Fruit fly (Drosophila melanogaster) whole organism, wandering third instar larva: Measurements from ENCODE around the gene Ir7d.
A peak's percentile ranks its signal among the peaks of the same experiment; 100 is the strongest.

Experiments used
- Abd-B ChIP-seq: fragments of >200 bp; optimal IDR thresholded peaks from 2 replicates; lab custom pipeline; 2017; ENCODE audit warnings: missing biosample characterization, missing genetic modification characterization
- CG32264 ChIP-seq: fragments of 200-800 bp; sonication (Bioruptor generic); optimal IDR thresholded peaks from 2 replicates; lab custom pipeline; 2016; ENCODE audit warnings: missing biosample characterization, missing genetic modification characterization
- CG9705 ChIP-seq: fragments of 200-800 bp; sonication (Bioruptor generic); optimal IDR thresholded peaks from 2 replicates; lab custom pipeline; 2018; ENCODE audit warnings: missing biosample characterization, mild to moderate bottlenecking, missing genetic modification characterization
- CrebA ChIP-seq: fragments of 200-800 bp; sonication (Bioruptor generic); optimal IDR thresholded peaks from 2 replicates; lab custom pipeline; 2016; ENCODE audit warnings: missing biosample characterization, mild to moderate bottlenecking, missing genetic modification characterization, borderline replicate concordance
- Dfd ChIP-seq: fragments of >200 bp; optimal IDR thresholded peaks from 2 replicates; lab custom pipeline; 2017; ENCODE audit warnings: missing biosample characterization, missing genetic modification characterization
- Dif ChIP-seq: fragments of 200-275, 200-300 bp; sonication (Bioruptor generic); optimal IDR thresholded peaks from 2 replicates; lab custom pipeline; 2018; ENCODE audit warnings: missing biosample characterization, missing genetic modification characterization; ENCODE audit not compliant: partially characterized antibody
- GATAd ChIP-seq: sonication (Bioruptor generic); optimal IDR thresholded peaks from 2 replicates; lab custom pipeline; 2016; ENCODE audit warnings: missing biosample characterization, missing genetic modification characterization
- HLH106 ChIP-seq: fragments of 200-800 bp; optimal IDR thresholded peaks from 3 replicates; lab custom pipeline; 2019; ENCODE audit warnings: missing biosample characterization, mild to moderate bottlenecking, missing genetic modification characterization, moderate library complexity
- Hnf4 ChIP-seq: fragments of 200-800 bp; sonication (Bioruptor generic); optimal IDR thresholded peaks from 2 replicates; lab custom pipeline; 2016; ENCODE audit warnings: missing biosample characterization, mild to moderate bottlenecking, missing genetic modification characterization
- Hr78 ChIP-seq: fragments of >200 bp; optimal IDR thresholded peaks from 2 replicates; lab custom pipeline; 2017; ENCODE audit warnings: missing biosample characterization, missing genetic modification characterization
- Hr83 ChIP-seq: fragments of 200-300 bp; sonication (Bioruptor generic); optimal IDR thresholded peaks from 2 replicates; lab custom pipeline; 2016; ENCODE audit warnings: missing biosample characterization, mild to moderate bottlenecking, missing genetic modification characterization, moderate library complexity; ENCODE audit not compliant: poor library complexity, severe bottlenecking
- Jra ChIP-seq: sonication (Bioruptor generic); optimal IDR thresholded peaks from 2 replicates; lab custom pipeline; 2016; ENCODE audit warnings: missing biosample characterization, missing genetic modification characterization
- Mio ChIP-seq: sonication (Bioruptor generic); optimal IDR thresholded peaks from 2 replicates; lab custom pipeline; 2016; ENCODE audit warnings: missing biosample characterization, missing genetic modification characterization
- Myc ChIP-seq: fragments of >200 bp; optimal IDR thresholded peaks from 2 replicates; lab custom pipeline; 2017
- N ChIP-seq: fragments of >200 bp; optimal IDR thresholded peaks from 2 replicates; lab custom pipeline; 2018; ENCODE audit warnings: missing biosample characterization, missing external identifiers, missing genetic modification characterization
- OdsH ChIP-seq: fragments of 200-800 bp; sonication (Bioruptor generic); optimal IDR thresholded peaks from 2 replicates; lab custom pipeline; 2016; ENCODE audit warnings: missing biosample characterization, mild to moderate bottlenecking, missing genetic modification characterization
- Rel ChIP-seq, 2 experiments: fragments of 200-800 bp; sonication (Bioruptor generic) in 1 of 2; optimal IDR thresholded peaks; 2 replicates in 1 of 2; 3 replicates in 1 of 2; lab custom pipeline; 2016 to 2019; ENCODE audit warnings: mild to moderate bottlenecking in 2 of 2, missing biosample characterization in 2 of 2, missing genetic modification characterization in 2 of 2, moderate library complexity in 1 of 2
- Sp1 ChIP-seq: fragments of 200-800 bp; sonication (Bioruptor generic); optimal IDR thresholded peaks from 3 replicates; lab custom pipeline; 2019; ENCODE audit warnings: missing biosample characterization, mild to moderate bottlenecking, missing genetic modification characterization, moderate library complexity
- Vsx2 ChIP-seq: fragments of 200-300, 225-300 bp; sonication (Bioruptor generic); optimal IDR thresholded peaks from 2 replicates; lab custom pipeline; 2018; ENCODE audit warnings: missing biosample characterization, missing genetic modification characterization; ENCODE audit not compliant: partially characterized antibody
- br ChIP-seq: fragments of 200-800 bp; sonication (Bioruptor generic); optimal IDR thresholded peaks from 2 replicates; lab custom pipeline; 2016; ENCODE audit warnings: missing biosample characterization, missing genetic modification characterization
- brk ChIP-seq: fragments of 200-800 bp; sonication (Bioruptor generic); optimal IDR thresholded peaks from 2 replicates; lab custom pipeline; 2016; ENCODE audit warnings: missing biosample characterization, mild to moderate bottlenecking, missing genetic modification characterization
- dl ChIP-seq, 2 experiments: fragments of 175-275, 200-275 bp in 1 of 2; fragments of 200-275 bp in 1 of 2; sonication (Bioruptor generic); optimal IDR thresholded peaks; lab custom pipeline; 2018; ENCODE audit warnings: mild to moderate bottlenecking in 2 of 2, missing biosample characterization in 2 of 2, missing genetic modification characterization in 2 of 2, moderate library complexity in 2 of 2; ENCODE audit not compliant: partially characterized antibody in 2 of 2, insufficient read depth in 1 of 2
- dmrt93B ChIP-seq: fragments of 200-800 bp; sonication (Bioruptor generic); optimal IDR thresholded peaks from 2 replicates; lab custom pipeline; 2018; ENCODE audit warnings: missing biosample characterization, mild to moderate bottlenecking, missing genetic modification characterization
- dsf ChIP-seq: sonication (Bioruptor generic); optimal IDR thresholded peaks from 2 replicates; lab custom pipeline; 2016; ENCODE audit warnings: missing biosample characterization, missing genetic modification characterization, borderline replicate concordance
- ey ChIP-seq: fragments of 200-800 bp; sonication (Bioruptor generic); optimal IDR thresholded peaks from 2 replicates; lab custom pipeline; 2016; ENCODE audit warnings: missing biosample characterization, missing genetic modification characterization
- foxo ChIP-seq, 2 experiments: fragments of 200-800 bp; sonication (Bioruptor generic); optimal IDR thresholded peaks; 2 replicates in 1 of 2; 3 replicates in 1 of 2; lab custom pipeline; 2016 to 2017; ENCODE audit warnings: missing biosample characterization in 2 of 2, missing genetic modification characterization in 2 of 2
- fru ChIP-seq: fragments of 200-800 bp; sonication (Bioruptor generic); optimal IDR thresholded peaks from 3 replicates; lab custom pipeline; 2016; ENCODE audit warnings: missing biosample characterization, mild to moderate bottlenecking, missing genetic modification characterization
- h ChIP-seq: fragments of 200-800 bp; sonication (Bioruptor generic); optimal IDR thresholded peaks from 3 replicates; lab custom pipeline; 2016; ENCODE audit warnings: missing biosample characterization, mild to moderate bottlenecking, missing genetic modification characterization
- jim ChIP-seq: fragments of 175-275, 200-325 bp; sonication (Bioruptor generic); optimal IDR thresholded peaks from 2 replicates; lab custom pipeline; 2016; ENCODE audit warnings: missing biosample characterization, mild to moderate bottlenecking, missing genetic modification characterization
- lola ChIP-seq: fragments of >200 bp; optimal IDR thresholded peaks from 2 replicates; lab custom pipeline; 2017; ENCODE audit warnings: missing biosample characterization, missing genetic modification characterization
- pan ChIP-seq: fragments of >200 bp; optimal IDR thresholded peaks from 2 replicates; lab custom pipeline; 2017
- psq ChIP-seq: fragments of 200-800 bp; sonication (Bioruptor generic); optimal IDR thresholded peaks from 3 replicates; lab custom pipeline; 2017; ENCODE audit warnings: missing biosample characterization, mild to moderate bottlenecking, missing genetic modification characterization, moderate library complexity
- rgr ChIP-seq: fragments of 200-800 bp; sonication (Bioruptor generic); optimal IDR thresholded peaks from 3 replicates; lab custom pipeline; 2016; ENCODE audit warnings: missing biosample characterization, mild to moderate bottlenecking, missing genetic modification characterization
- sage ChIP-seq: fragments of 200-800 bp; sonication (Bioruptor generic); optimal IDR thresholded peaks from 2 replicates; lab custom pipeline; 2016; ENCODE audit warnings: missing biosample characterization, mild to moderate bottlenecking, missing genetic modification characterization
- sv ChIP-seq: fragments of 200-800 bp; sonication (Bioruptor generic); optimal IDR thresholded peaks from 3 replicates; lab custom pipeline; 2016; ENCODE audit warnings: missing biosample characterization, missing genetic modification characterization
- tai ChIP-seq: sonication (Bioruptor generic); optimal IDR thresholded peaks from 2 replicates; lab custom pipeline; 2016; ENCODE audit warnings: missing biosample characterization, missing genetic modification characterization
- usp ChIP-seq: fragments of >200 bp; optimal IDR thresholded peaks from 2 replicates; lab custom pipeline; 2017; ENCODE audit warnings: missing biosample characterization, missing genetic modification characterization
- woc ChIP-seq: sonication (Bioruptor generic); optimal IDR thresholded peaks from 2 replicates; lab custom pipeline; 2016; ENCODE audit warnings: missing biosample characterization, mild to moderate bottlenecking, missing genetic modification characterization

The Ir7d gene

dm6 chrX:7901153-7902038 is 22.8 kb upstream of the Ir7d start, which contains the start of the genes RpS6 and bys:
TSS of gene RpS6 (minus strand) at chrX:7901331.
TSS of gene bys (plus strand) at chrX:7901880.
- TF ChIP-seq Vsx2 (GFP tag; lab: Kevin White, UChicago) (no peak), psq (GFP tag; lab: Kevin White, UChicago) (peak; percentile 31), h (GFP tag; lab: Kevin White, UChicago) (peak; percentile 38), Jra (GFP tag; lab: Kevin White, UChicago) (peak; percentile 10), HLH106 (tag; lab: Kevin White, UChicago) (peak; percentile 43), ey (peak; percentile 7), OdsH (GFP tag; lab: Kevin White, UChicago) (peak; percentile 19), GATAd (GFP tag; lab: Kevin White, UChicago) (peak; percentile 33), sv (GFP tag; lab: Kevin White, UChicago) (peak; percentile 39), Rel (GFP tag; optimal IDR thresholded peaks at IDR 0.05; lab: Kevin White, UChicago) (no peak), Rel (tag; optimal IDR thresholded peaks at IDR 0.05; lab: Kevin White, UChicago) (no peak), dmrt93B (GFP tag; lab: Kevin White, UChicago) (peak; percentile 40), Hr83 (GFP tag; lab: Kevin White, UChicago) (peak; percentile 93), woc (GFP tag; lab: Kevin White, UChicago) (peak; percentile 63), Mio (no peak), tai (GFP tag; lab: Kevin White, UChicago) (no peak), Hr78 (no peak), CG32264 (GFP tag; lab: Kevin White, UChicago) (no peak), Myc (lab: Kevin White, UChicago) (peak; percentile 47), fru (peak; percentile 19), Sp1 (GFP tag; lab: Kevin White, UChicago) (peak; percentile 64), usp (GFP tag; lab: Kevin White, UChicago) (no peak), CrebA (GFP tag; lab: Kevin White, UChicago) (no peak), br (GFP tag; lab: Kevin White, UChicago) (peak; percentile 48), N (GFP tag; lab: Kevin White, UChicago) (no peak), dsf (GFP tag; lab: Kevin White, UChicago) (peak; percentile 44), dl (GFP tag; optimal IDR thresholded peaks at IDR 0.05; lab: Kevin White, UChicago; ENCODE audit: insufficient read depth in 1 of 2, partially characterized antibody in 2 of 2) (peak in 1 of 2 experiments; percentile 6), foxo (GFP tag; optimal IDR thresholded peaks at IDR 0.05; lab: Kevin White, UChicago) (peak in 1 of 2 experiments; percentile 43), jim (GFP tag; lab: Kevin White, UChicago) (peak; percentile 57), lola (no peak), CG9705 (GFP tag; lab: Kevin White, UChicago) (peak; percentile 19), brk (peak; percentile 45), rgr (GFP tag; lab: Kevin White, UChicago) (peak; percentile 67), Dfd (no peak), Abd-B (no peak), Dif (GFP tag; lab: Kevin White, UChicago) (peak; percentile 41), sage (GFP tag; lab: Kevin White, UChicago) (peak; percentile 7), pan (lab: Kevin White, UChicago) (no peak), Hnf4 (GFP tag; lab: Kevin White, UChicago) (peak; percentile 60)
- TF ChIP-seq, all 38 proteins: peak for 25

DNA sequence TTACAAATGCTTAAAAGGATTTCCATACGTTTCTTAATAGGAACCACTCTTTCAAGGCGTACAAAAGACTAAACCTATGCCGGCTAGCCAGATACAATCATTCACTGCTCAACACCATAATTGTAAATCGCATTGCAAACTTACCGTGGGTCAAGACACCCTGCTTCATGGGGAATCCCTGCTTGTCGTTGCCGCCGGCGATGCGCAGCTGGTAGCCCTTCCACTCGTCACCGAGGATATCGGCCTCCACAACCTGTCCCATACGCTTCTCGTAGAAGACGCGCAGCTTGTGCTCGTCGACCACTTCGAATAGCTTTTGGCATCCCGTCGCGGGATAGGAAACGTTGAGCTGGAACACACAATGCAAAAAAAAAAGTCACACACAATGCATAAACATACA is 22.0 kb upstream of the Ir7d start:
- TF ChIP-seq Rel (GFP tag; optimal IDR thresholded peaks at IDR 0.05; lab: Kevin White, UChicago) (no peak), Rel (tag; optimal IDR thresholded peaks at IDR 0.05; lab: Kevin White, UChicago) (peak; percentile 88), N (GFP tag; lab: Kevin White, UChicago) (no peak)
